Fruit fly (Drosophila melanogaster) S2 (cell line): ENCODE measurements around the gene CG6650.

ENCODE experiments used
- CG8478 ChIP-seq: fragments of >200 bp; optimal IDR thresholded peaks from 2 replicates; lab custom pipeline; 2018
- CTCF ChIP-seq, 2 experiments: fragments of >200 bp; optimal IDR thresholded peaks; 2 replicates each; lab custom pipeline; 2018

DNA sequence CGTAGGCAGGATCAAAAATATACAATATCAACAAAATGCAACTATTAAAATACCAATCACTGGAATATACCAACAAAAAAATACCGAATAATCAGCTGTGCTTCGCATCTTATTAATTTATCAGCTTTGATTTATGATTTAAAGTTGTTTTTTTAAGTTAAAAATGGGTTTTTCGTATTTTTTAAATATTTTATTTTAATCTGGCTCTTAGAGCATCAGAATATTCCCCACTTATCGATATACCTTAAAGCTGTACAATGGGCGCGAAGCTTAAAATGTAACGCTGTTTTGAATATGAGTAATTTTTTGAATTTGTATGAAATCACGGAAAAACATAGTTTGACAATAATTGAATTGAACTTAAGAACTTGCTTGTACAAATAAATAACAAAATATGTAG lies 32.0 kb upstream of the CG6650 start, which contains the start of gene CG17359:
- TF ChIP-seq CG8478: no peak
- no peak for TF ChIP-seq CTCF (optimal IDR thresholded peaks at IDR 0.05; lab: Kevin White, UChicago)
